Worm (Caenorhabditis elegans) whole organism, young adult: ENCODE measurements around the gene luc-7L3.

ENCODE experiments used
- F22D6.2 ChIP-seq: sonication (generic microtip); optimal IDR thresholded peaks from 2 replicates; lab custom pipeline; 2016; ENCODE audit warnings: mild to moderate bottlenecking, missing genetic modification characterization, missing compliant biosample characterization
- F57A8.1 ChIP-seq: fragments of 200-800 bp; sonication (Bioruptor generic); optimal IDR thresholded peaks from 2 replicates; lab custom pipeline; 2018; ENCODE audit warnings: mild to moderate bottlenecking, missing genetic modification characterization, moderate library complexity, missing compliant biosample characterization
- ama-1 ChIP-seq, 3 experiments: fragments of 150-350 bp in 1 of 3; sonication (generic microtip) in 2 of 3; optimal IDR thresholded peaks; 2 replicates each; lab custom pipeline; 2014 to 2018; ENCODE audit warnings: missing biosample characterization in 2 of 3, missing genetic modification characterization in 2 of 3, missing genetic modification reagents in 2 of 3
- ceh-91 ChIP-seq: fragments of 200-800 bp; sonication (Bioruptor generic); IDR thresholded peaks from 2 replicates; pipeline ENCODE4 v1.3.6; 2022; ENCODE audit warnings: missing genetic modification reagents, missing genetic modification characterization, missing compliant biosample characterization
- dpff-1 ChIP-seq: sonication (generic microtip); optimal IDR thresholded peaks from 2 replicates; lab custom pipeline; 2017; ENCODE audit warnings: mild to moderate bottlenecking, missing genetic modification characterization, missing compliant biosample characterization
- lag-1 ChIP-seq: fragments of 200-800 bp; sonication (Bioruptor generic); IDR thresholded peaks from 2 replicates; pipeline ENCODE4 v1.3.6; 2022; ENCODE audit warnings: missing genetic modification reagents, missing genetic modification characterization, missing compliant biosample characterization
- let-526 ChIP-seq: fragments of 200-800 bp; sonication (Bioruptor generic); IDR thresholded peaks from 2 replicates; pipeline ENCODE4 v1.3.6; 2022; ENCODE audit warnings: missing genetic modification reagents, missing genetic modification characterization, missing compliant biosample characterization
- mcd-1 ChIP-seq: fragments of 200-800 bp; sonication (Bioruptor generic); IDR thresholded peaks from 2 replicates; pipeline ENCODE4 v1.3.6; 2022; ENCODE audit warnings: missing genetic modification reagents, missing genetic modification characterization, missing compliant biosample characterization
- rpc-1 ChIP-seq, 2 experiments: fragments of 150-350 bp in 1 of 2; sonication (generic microtip) in 1 of 2; optimal IDR thresholded peaks; 2 replicates each; lab custom pipeline; 2014 to 2018; ENCODE audit warnings: missing biosample characterization in 1 of 2, missing genetic modification characterization in 1 of 2, missing genetic modification reagents in 1 of 2, missing genotype in 1 of 2
- snpc-4 ChIP-seq, 5 experiments: fragments of 150-350 bp in 1 of 5; sonication (generic microtip) in 4 of 5; optimal IDR thresholded peaks; 2 replicates each; lab custom pipeline; 2014 to 2018; ENCODE audit warnings: missing genetic modification characterization in 5 of 5, missing biosample characterization in 3 of 5, antibody characterized with exemption in 2 of 5, mild to moderate bottlenecking in 2 of 5, missing compliant biosample characterization in 2 of 5, missing genotype in 2 of 5, moderate library complexity in 2 of 5, missing genetic modification reagents in 1 of 5
- ztf-3 ChIP-seq: fragments of 200-800 bp; sonication (Bioruptor generic); optimal IDR thresholded peaks from 2 replicates; lab custom pipeline; 2018; ENCODE audit warnings: mild to moderate bottlenecking, missing genetic modification characterization, missing compliant biosample characterization

- TF ChIP-seq let-526 (GFP tag; lab: Robert Waterston, UW) (no peak), F22D6.2 (tag; lab: Kevin White, UChicago) (no peak), rpc-1 (optimal IDR thresholded peaks at IDR 0.05; lab: Kevin White, UChicago) (no peak), rpc-1 (tag; optimal IDR thresholded peaks at IDR 0.05; lab: Kevin White, UChicago) (no peak), mcd-1 (no peak), lag-1 (GFP tag; lab: Robert Waterston, UW) (no peak), ama-1 (optimal IDR thresholded peaks at IDR 0.05; lab: Kevin White, UChicago) (no peak), ama-1 (GFP tag; optimal IDR thresholded peaks at IDR 0.05; lab: Kevin White, UChicago) (no peak), dpff-1 (no peak), ztf-3 (no peak), F57A8.1 (no peak), snpc-4 (GFP tag; optimal IDR thresholded peaks at IDR 0.05; lab: Kevin White, UChicago) (no peak), snpc-4 (tag; optimal IDR thresholded peaks at IDR 0.05; lab: Kevin White, UChicago) (no peak), ceh-91 (no peak)
Observed at ce11 chrII:91419-91818, 6.4 kb downstream of the luc-7L3 start, which contains the start of gene mcat-1.
